Worm (Caenorhabditis elegans): ENCODE results near the gene glb-23.
A peak's percentile ranks its signal among the peaks of the same experiment; 100 is the strongest.

Gene glb-23

ce11 chrIV:7237668-7238214 is 18.4 kb upstream of the glb-23 start, which contains the start of gene elo-3:
TSS of gene elo-3 (plus strand) at chrIV:7237718.
- TF ChIP-seq W03F9.2 (tag; optimal IDR thresholded peaks at IDR 0.05) = no peak

DNA sequence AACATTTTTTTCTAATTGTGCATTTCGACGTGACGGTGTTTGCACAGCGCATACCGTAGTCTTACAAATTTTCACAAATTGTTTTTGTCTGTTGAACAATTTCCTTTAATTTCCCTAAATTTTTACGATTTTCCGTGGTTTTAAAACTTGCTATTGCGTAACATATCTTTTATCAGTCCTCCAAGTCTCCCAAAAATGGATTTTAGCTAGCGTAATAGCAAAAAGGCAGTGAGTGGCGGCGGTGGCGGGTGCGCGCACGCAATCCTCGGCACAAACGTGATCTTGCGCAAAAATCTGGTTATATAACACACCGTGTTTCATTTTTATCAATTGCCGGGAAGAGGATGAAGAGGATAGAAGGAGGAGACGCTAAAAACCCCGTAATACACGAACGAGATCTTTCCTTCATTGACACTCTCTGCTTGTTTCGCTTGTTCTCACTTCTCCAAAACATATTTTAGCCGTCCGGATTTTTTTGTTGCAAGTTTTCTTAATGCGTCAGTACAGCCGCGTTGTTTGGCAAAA is 17.0 kb upstream of the glb-23 start:
- no peak for TF ChIP-seq dao-5 (tag; optimal IDR thresholded peaks at IDR 0.05)
- no peak for TF ChIP-seq W03F9.2 (tag; optimal IDR thresholded peaks at IDR 0.05)
- no peak for TF ChIP-seq him-1 (tag; optimal IDR thresholded peaks at IDR 0.05)

DNA sequence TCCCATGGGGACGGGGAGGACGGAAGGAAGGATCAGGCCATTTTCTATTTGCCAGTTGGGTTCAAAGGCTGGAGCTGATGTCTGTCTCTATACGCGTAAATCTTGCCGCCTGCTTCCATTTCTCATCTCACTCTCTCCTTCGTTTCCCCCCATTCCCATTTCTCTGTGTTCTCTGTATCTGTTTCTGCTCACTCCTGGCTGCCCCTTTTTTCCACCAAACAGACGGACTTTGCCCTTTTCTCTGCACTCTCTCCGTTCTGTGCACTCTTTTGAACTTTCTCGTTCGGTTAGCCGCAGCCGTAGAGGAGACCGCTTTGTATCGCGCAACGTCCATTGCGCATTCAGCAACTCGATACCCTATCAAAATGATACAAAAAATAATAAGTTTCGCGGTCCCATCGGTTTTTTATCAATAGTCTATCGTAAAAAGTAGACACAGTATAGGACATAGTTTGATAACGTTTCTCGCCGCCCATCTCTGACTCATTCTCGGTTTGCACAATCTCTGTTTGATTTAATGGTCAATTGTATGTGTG is 16.2 kb upstream of the glb-23 start:
- TF ChIP-seq dao-5 (tag; optimal IDR thresholded peaks at IDR 0.05) (no peak), W03F9.2 (tag; optimal IDR thresholded peaks at IDR 0.05) (no peak), him-1 (tag; optimal IDR thresholded peaks at IDR 0.05) (no peak)

- no peak for TF ChIP-seq dao-5 (tag; optimal IDR thresholded peaks at IDR 0.05)
- TF ChIP-seq W03F9.2 (tag; optimal IDR thresholded peaks at IDR 0.05) = no peak
- no peak for TF ChIP-seq him-1 (tag; optimal IDR thresholded peaks at IDR 0.05)
These were observed 15.3 kb upstream of the glb-23 start for ce11 chrIV:7234623-7235022.

DNA sequence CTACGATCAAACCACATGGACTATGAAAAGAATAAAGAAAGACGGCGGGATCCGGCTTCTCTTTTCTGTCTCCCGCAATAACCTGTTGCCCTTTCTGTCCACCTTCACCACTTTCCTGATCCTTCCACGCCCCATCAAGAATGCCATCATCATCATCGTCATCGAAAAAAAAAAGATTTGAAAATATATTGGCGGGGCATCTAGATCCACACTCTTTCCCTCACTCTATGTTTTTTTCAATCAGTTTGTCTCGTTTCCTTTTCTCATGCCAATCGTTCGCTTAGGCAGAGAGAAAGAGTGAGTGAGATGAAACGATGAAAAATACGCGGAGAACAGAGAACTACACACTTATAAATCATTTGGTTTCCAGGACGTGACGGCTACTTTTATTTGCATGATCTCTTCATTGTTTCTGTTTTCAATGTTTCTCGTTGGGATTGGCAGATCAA is 14.3 kb upstream of the glb-23 start:
- no peak for TF ChIP-seq W03F9.2 (tag; optimal IDR thresholded peaks at IDR 0.05)
- TF ChIP-seq him-1 (tag; optimal IDR thresholded peaks at IDR 0.05) = no peak
- TF ChIP-seq dao-5 (tag; optimal IDR thresholded peaks at IDR 0.05) = no peak

DNA sequence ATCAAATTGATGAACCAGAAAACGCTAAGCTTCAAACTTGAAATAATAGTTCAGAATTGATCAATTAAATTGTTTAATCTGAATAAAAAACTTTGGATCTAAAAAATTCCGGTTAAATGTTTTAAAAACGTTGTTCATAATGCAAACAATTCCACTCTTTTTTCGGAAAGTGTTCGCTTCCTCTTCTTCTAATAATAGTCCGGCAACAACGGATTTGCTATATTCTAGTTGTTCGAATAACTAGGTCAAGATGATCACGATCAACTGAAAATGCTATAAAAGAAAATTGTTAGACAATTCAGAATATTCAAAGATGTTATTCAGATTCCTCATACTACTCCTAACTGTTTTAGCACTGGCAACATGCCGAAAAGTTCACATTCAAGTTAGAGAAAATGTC is 11.6 kb upstream of the glb-23 start, which contains the start of gene D2024.4:
TSS of gene D2024.4 (plus strand) at position 301 of the 400 bp plus-strand sequence.
- TF ChIP-seq W03F9.2 (tag; optimal IDR thresholded peaks at IDR 0.05) (no peak), him-1 (tag; optimal IDR thresholded peaks at IDR 0.05) (no peak), dao-5 (tag; optimal IDR thresholded peaks at IDR 0.05) (no peak)

- TF ChIP-seq dao-5 (tag; optimal IDR thresholded peaks at IDR 0.05) = no peak
- no peak for TF ChIP-seq him-1 (tag; optimal IDR thresholded peaks at IDR 0.05)
- peak; percentile 91 for TF ChIP-seq W03F9.2 (tag; optimal IDR thresholded peaks at IDR 0.05)
These were observed 10.9 kb upstream of the glb-23 start, which contains the start of gene cap-1 for ce11 chrIV:7230198-7230597. TSS of gene cap-1 (minus strand) at chrIV:7230223.

ce11 chrIV:7228208-7228607 is 8.9 kb upstream of the glb-23 start, which contains the start of gene D2024.5:
TSS of gene D2024.5 (minus strand) at chrIV:7228308.
- TF ChIP-seq W03F9.2 (tag; optimal IDR thresholded peaks at IDR 0.05) (no peak), him-1 (tag; optimal IDR thresholded peaks at IDR 0.05) (no peak), dao-5 (tag; optimal IDR thresholded peaks at IDR 0.05) (no peak)

DNA sequence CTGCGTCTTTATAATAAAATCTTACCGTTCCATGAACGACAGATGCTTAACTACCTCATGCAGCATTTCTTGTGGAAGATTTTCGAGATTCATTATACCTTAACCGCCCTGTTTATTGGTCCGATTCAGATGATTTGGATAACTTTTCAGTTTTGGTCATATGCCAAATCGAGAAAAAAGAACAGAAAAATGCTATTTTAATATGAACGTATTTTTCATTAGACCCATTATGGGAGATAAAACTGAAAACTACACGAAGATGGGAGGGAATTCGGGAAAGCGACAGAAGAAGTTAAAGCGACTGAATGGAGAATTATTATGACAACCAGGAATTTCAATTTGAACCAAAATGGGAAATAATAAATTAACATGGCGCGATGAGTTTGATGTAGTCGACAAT is 7.8 kb upstream of the glb-23 start, which contains the start of gene R13A1.10:
TSS of gene R13A1.10 (minus strand) at position 101 of the 400 bp plus-strand sequence.
- TF ChIP-seq him-1 (tag; optimal IDR thresholded peaks at IDR 0.05) = no peak
- TF ChIP-seq dao-5 (tag; optimal IDR thresholded peaks at IDR 0.05) = no peak
- no peak for TF ChIP-seq W03F9.2 (tag; optimal IDR thresholded peaks at IDR 0.05)

DNA sequence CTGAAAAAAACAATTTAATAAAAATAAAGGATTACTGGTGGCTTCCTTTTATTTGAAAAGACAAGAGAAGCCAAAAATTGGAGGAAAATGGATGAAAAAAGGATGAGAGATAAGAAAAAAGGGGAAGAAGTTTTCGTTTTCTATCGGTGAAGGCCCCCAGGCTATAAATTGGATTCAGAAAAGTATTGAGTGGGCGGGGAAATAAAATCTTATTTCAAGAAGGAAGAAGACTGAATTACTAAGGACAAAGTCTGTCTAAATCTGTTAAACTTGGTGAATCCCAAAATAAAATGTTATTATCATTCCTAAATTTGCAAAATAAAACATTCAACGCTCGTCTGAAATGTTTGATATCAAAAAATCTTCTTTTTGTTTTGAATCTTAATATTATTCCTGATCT is 2.8 kb upstream of the glb-23 start:
- TF ChIP-seq W03F9.2 (tag; optimal IDR thresholded peaks at IDR 0.05) (no peak), dao-5 (tag; optimal IDR thresholded peaks at IDR 0.05) (no peak), him-1 (tag; optimal IDR thresholded peaks at IDR 0.05) (no peak)

ce11 chrIV:7216210-7216609 is 3.1 kb downstream of the glb-23 start:
- TF ChIP-seq him-1 (tag; optimal IDR thresholded peaks at IDR 0.05) = no peak
- TF ChIP-seq W03F9.2 (tag; optimal IDR thresholded peaks at IDR 0.05) = no peak
- TF ChIP-seq dao-5 (tag; optimal IDR thresholded peaks at IDR 0.05) = no peak

DNA sequence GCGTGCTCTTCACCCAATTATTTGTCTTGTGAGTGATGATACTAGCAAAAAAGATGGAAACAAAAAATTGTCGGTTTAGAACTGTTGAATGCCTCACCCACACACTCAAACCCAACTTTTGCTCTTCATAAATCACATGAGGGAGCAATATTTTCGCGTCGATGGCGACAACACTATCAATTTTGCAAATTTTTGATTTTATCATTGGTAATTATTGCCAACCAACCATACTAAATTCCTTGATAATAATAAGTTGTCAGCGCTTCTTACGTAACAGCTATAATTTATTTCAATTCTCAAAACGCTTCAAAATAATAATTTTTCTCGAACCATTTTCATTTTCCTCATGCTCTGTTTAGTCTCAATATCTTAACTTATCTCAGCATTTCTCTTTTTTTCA is 6.5 kb downstream of the glb-23 start:
- TF ChIP-seq W03F9.2 (tag; optimal IDR thresholded peaks at IDR 0.05) (no peak), him-1 (tag; optimal IDR thresholded peaks at IDR 0.05) (no peak), dao-5 (tag; optimal IDR thresholded peaks at IDR 0.05) (no peak)

DNA sequence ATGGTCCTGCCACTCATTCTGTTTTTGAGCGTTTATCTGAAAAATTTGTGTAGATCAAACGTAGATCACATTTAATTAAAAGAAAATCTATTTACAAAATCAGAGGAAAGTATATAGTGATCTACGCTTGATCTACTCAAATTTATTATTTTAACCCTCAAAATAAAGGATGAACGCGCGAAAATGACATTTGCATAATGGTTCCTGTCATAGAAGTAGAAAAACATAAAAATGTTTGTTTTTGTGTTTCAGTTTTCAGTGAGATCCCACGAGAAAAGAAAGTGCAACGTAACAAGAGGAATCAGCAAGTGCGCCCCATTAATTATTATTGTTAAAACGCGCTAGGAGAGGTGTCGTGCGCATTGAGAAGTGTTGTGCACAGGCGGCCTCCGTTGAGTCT is 8.0 kb downstream of the glb-23 start:
- TF ChIP-seq W03F9.2 (tag; optimal IDR thresholded peaks at IDR 0.05) = no peak
- no peak for TF ChIP-seq him-1 (tag; optimal IDR thresholded peaks at IDR 0.05)
- no peak for TF ChIP-seq dao-5 (tag; optimal IDR thresholded peaks at IDR 0.05)

- no peak for TF ChIP-seq him-1 (tag; optimal IDR thresholded peaks at IDR 0.05)
These were observed 10.3 kb downstream of the glb-23 start for ce11 chrIV:7208961-7209360.

- TF ChIP-seq W03F9.2 (tag; optimal IDR thresholded peaks at IDR 0.05) = no peak
- no peak for TF ChIP-seq dao-5 (tag; optimal IDR thresholded peaks at IDR 0.05)
- no peak for TF ChIP-seq him-1 (tag; optimal IDR thresholded peaks at IDR 0.05)
These were observed 13.3 kb downstream of the glb-23 start, which contains the start of gene kcc-1 for ce11 chrIV:7205969-7206368. TSS of gene kcc-1 (plus strand) at chrIV:7206269.
